Worm (Caenorhabditis elegans) whole organism, late embryonic: ENCODE results near the gene imp-3.

ENCODE experiments used
- C38D4.7 ChIP-seq: fragments of 200-800 bp; sonication (Bioruptor generic); optimal IDR thresholded peaks from 2 replicates; lab custom pipeline; 2018; ENCODE audit warnings: mild to moderate bottlenecking, missing genetic modification characterization, moderate library complexity, missing compliant biosample characterization
- F13H6.1 ChIP-seq: sonication (generic microtip); optimal IDR thresholded peaks from 2 replicates; lab custom pipeline; 2016; ENCODE audit warnings: missing genetic modification characterization, missing compliant biosample characterization
- K09A11.1 ChIP-seq: sonication (generic microtip); optimal IDR thresholded peaks from 2 replicates; lab custom pipeline; 2017; ENCODE audit warnings: antibody characterized with exemption, mild to moderate bottlenecking, missing genetic modification characterization, missing compliant biosample characterization; ENCODE audit not compliant: insufficient read depth
- ahr-1 ChIP-seq: sonication (generic microtip); optimal IDR thresholded peaks from 2 replicates; lab custom pipeline; 2016; ENCODE audit warnings: missing genetic modification characterization, missing compliant biosample characterization
- ama-1 ChIP-seq: fragments of 150-350 bp; optimal IDR thresholded peaks from 2 replicates; lab custom pipeline; 2014
- ceh-14 ChIP-seq: sonication (generic microtip); optimal IDR thresholded peaks from 2 replicates; lab custom pipeline; 2016; ENCODE audit warnings: missing genotype, missing genetic modification characterization, missing compliant biosample characterization
- ceh-18 ChIP-seq: sonication (generic microtip); optimal IDR thresholded peaks from 2 replicates; lab custom pipeline; 2016; ENCODE audit warnings: missing genetic modification characterization, missing compliant biosample characterization
- ceh-19 ChIP-seq: fragments of 200-800 bp; sonication (Bioruptor generic); optimal IDR thresholded peaks from 2 replicates; lab custom pipeline; 2018; ENCODE audit warnings: mild to moderate bottlenecking, missing genetic modification characterization, missing compliant biosample characterization
- ceh-22 ChIP-seq: sonication (generic microtip); optimal IDR thresholded peaks from 2 replicates; lab custom pipeline; 2017; ENCODE audit warnings: missing biosample characterization, missing genetic modification characterization
- ceh-30 ChIP-seq: fragments of 150-350 bp; optimal IDR thresholded peaks from 2 replicates; lab custom pipeline; 2014; ENCODE audit warnings: missing biosample characterization, missing genetic modification characterization
- ceh-31 ChIP-seq: sonication (generic microtip); optimal IDR thresholded peaks from 2 replicates; lab custom pipeline; 2016; ENCODE audit warnings: missing genetic modification characterization, missing compliant biosample characterization
- ceh-48 ChIP-seq: sonication (generic microtip); optimal IDR thresholded peaks from 2 replicates; lab custom pipeline; 2016; ENCODE audit warnings: missing genetic modification characterization, inconsistent platforms, missing compliant biosample characterization
- ceh-9 ChIP-seq: sonication (generic microtip); optimal IDR thresholded peaks from 2 replicates; lab custom pipeline; 2016; ENCODE audit warnings: mild to moderate bottlenecking, missing genetic modification characterization, inconsistent platforms, missing compliant biosample characterization
- che-1 ChIP-seq: sonication (generic microtip); optimal IDR thresholded peaks from 2 replicates; lab custom pipeline; 2016; ENCODE audit warnings: mild to moderate bottlenecking, missing genetic modification characterization, missing compliant biosample characterization
- dmd-4 ChIP-seq: sonication (generic microtip); optimal IDR thresholded peaks from 2 replicates; lab custom pipeline; 2016; ENCODE audit warnings: borderline replicate concordance, missing genetic modification characterization, missing compliant biosample characterization
- dve-1 ChIP-seq: sonication (generic microtip); optimal IDR thresholded peaks from 2 replicates; lab custom pipeline; 2017; ENCODE audit warnings: antibody characterized with exemption, mild to moderate bottlenecking, missing genetic modification characterization, missing compliant biosample characterization
- elt-2 ChIP-seq: sonication (generic microtip); optimal IDR thresholded peaks from 2 replicates; lab custom pipeline; 2016; ENCODE audit warnings: missing genetic modification reagents, missing genetic modification characterization, missing compliant biosample characterization
- ets-4 ChIP-seq: sonication (generic microtip); optimal IDR thresholded peaks from 2 replicates; lab custom pipeline; 2016; ENCODE audit warnings: missing genetic modification characterization, missing compliant biosample characterization
- eyg-1 ChIP-seq: sonication (generic microtip); optimal IDR thresholded peaks from 2 replicates; lab custom pipeline; 2016; ENCODE audit warnings: missing genotype, missing genetic modification characterization, missing compliant biosample characterization
- fax-1 ChIP-seq: sonication (generic microtip); optimal IDR thresholded peaks from 2 replicates; lab custom pipeline; 2016; ENCODE audit warnings: missing genotype, missing genetic modification characterization, missing compliant biosample characterization
- fkh-6 ChIP-seq: sonication (generic microtip); optimal IDR thresholded peaks from 2 replicates; lab custom pipeline; 2016; ENCODE audit warnings: missing genetic modification characterization, missing compliant biosample characterization
- hlh-13 ChIP-seq: fragments of 200-800 bp; sonication (Bioruptor generic); optimal IDR thresholded peaks from 2 replicates; lab custom pipeline; 2018; ENCODE audit warnings: mild to moderate bottlenecking, missing genetic modification characterization, missing compliant biosample characterization
- hlh-15 ChIP-seq: sonication (generic microtip); optimal IDR thresholded peaks from 2 replicates; lab custom pipeline; 2016; ENCODE audit warnings: missing genetic modification characterization, missing compliant biosample characterization
- hlh-30 ChIP-seq: sonication (generic microtip); optimal IDR thresholded peaks from 2 replicates; lab custom pipeline; 2017; ENCODE audit warnings: antibody characterized with exemption, missing genetic modification characterization, missing compliant biosample characterization; ENCODE audit not compliant: insufficient read depth
- hlh-6 ChIP-seq: sonication (generic microtip); optimal IDR thresholded peaks from 2 replicates; lab custom pipeline; 2016; ENCODE audit warnings: missing genotype, missing genetic modification characterization, missing compliant biosample characterization
- lim-6 ChIP-seq: sonication (generic microtip); optimal IDR thresholded peaks from 2 replicates; lab custom pipeline; 2016; ENCODE audit warnings: missing genetic modification characterization, missing compliant biosample characterization
- madf-2 ChIP-seq: sonication (generic microtip); optimal IDR thresholded peaks from 2 replicates; lab custom pipeline; 2017; ENCODE audit warnings: missing genetic modification characterization, missing compliant biosample characterization
- mec-3 ChIP-seq: sonication (generic microtip); optimal IDR thresholded peaks from 2 replicates; lab custom pipeline; 2016; ENCODE audit warnings: borderline replicate concordance, missing genetic modification characterization, missing compliant biosample characterization
- nfya-1 ChIP-seq: sonication (generic microtip); optimal IDR thresholded peaks from 2 replicates; lab custom pipeline; 2017; ENCODE audit warnings: missing genetic modification characterization, mild to moderate bottlenecking, missing compliant biosample characterization, antibody characterized with exemption, moderate library complexity
- nhr-11 ChIP-seq: fragments of 150-350 bp; optimal IDR thresholded peaks from 2 replicates; lab custom pipeline; 2014; ENCODE audit warnings: missing biosample characterization, missing genetic modification characterization
- nhr-232 ChIP-seq: sonication (generic microtip); optimal IDR thresholded peaks from 2 replicates; lab custom pipeline; 2016; ENCODE audit warnings: missing genetic modification characterization, missing compliant biosample characterization
- npax-4 ChIP-seq: sonication (generic microtip); optimal IDR thresholded peaks from 2 replicates; lab custom pipeline; 2016; ENCODE audit warnings: missing genetic modification characterization, missing compliant biosample characterization
- pax-1 ChIP-seq: fragments of 150-350 bp; optimal IDR thresholded peaks from 2 replicates; lab custom pipeline; 2014; ENCODE audit warnings: missing biosample characterization, missing genetic modification characterization
- pha-4 ChIP-seq: fragments of 150-350 bp; optimal IDR thresholded peaks from 2 replicates; lab custom pipeline; 2018; ENCODE audit warnings: missing biosample characterization, missing genetic modification reagents, missing genetic modification characterization
- pqm-1 ChIP-seq: sonication (generic microtip); optimal IDR thresholded peaks from 2 replicates; lab custom pipeline; 2016; ENCODE audit warnings: missing genetic modification characterization, missing compliant biosample characterization
- rnt-1 ChIP-seq: sonication (generic microtip); optimal IDR thresholded peaks from 2 replicates; lab custom pipeline; 2016; ENCODE audit warnings: missing genetic modification characterization, missing compliant biosample characterization
- sox-2 ChIP-seq: fragments of 200-800 bp; sonication (Bioruptor generic); IDR thresholded peaks from 2 replicates; pipeline ENCODE4 v1.3.6; 2022; ENCODE audit warnings: missing genetic modification reagents, missing genetic modification characterization, missing compliant biosample characterization
- sox-4 ChIP-seq: sonication (generic microtip); optimal IDR thresholded peaks from 2 replicates; lab custom pipeline; 2017; ENCODE audit warnings: mild to moderate bottlenecking, missing genetic modification characterization, inconsistent platforms, missing compliant biosample characterization
- syd-9 ChIP-seq: sonication (generic microtip); optimal IDR thresholded peaks from 2 replicates; lab custom pipeline; 2016; ENCODE audit warnings: mild to moderate bottlenecking, missing genetic modification characterization, moderate library complexity, missing compliant biosample characterization
- tbx-2 ChIP-seq: sonication (generic microtip); optimal IDR thresholded peaks from 2 replicates; lab custom pipeline; 2016; ENCODE audit warnings: missing genetic modification characterization, missing compliant biosample characterization
- tbx-7 ChIP-seq: sonication (generic microtip); optimal IDR thresholded peaks from 2 replicates; lab custom pipeline; 2016; ENCODE audit warnings: missing genotype, missing genetic modification characterization, missing compliant biosample characterization
- unc-3 ChIP-seq, 2 experiments: fragments of 200-800 bp in 1 of 2; sonication (Bioruptor generic) in 1 of 2; sonication (generic microtip) in 1 of 2; conservative IDR thresholded peaks in 1 of 2; optimal IDR thresholded peaks in 1 of 2; 2 replicates each; pipeline versions ENCODE4 v1.3.6 to Lab custom; 2016 to 2022; ENCODE audit warnings: missing compliant biosample characterization in 2 of 2, missing genetic modification characterization in 2 of 2, missing genetic modification reagents in 1 of 2
- unc-42 ChIP-seq: sonication (generic microtip); optimal IDR thresholded peaks from 2 replicates; lab custom pipeline; 2016; ENCODE audit warnings: missing genotype, missing genetic modification characterization, missing compliant biosample characterization
- unc-55 ChIP-seq: sonication (generic microtip); optimal IDR thresholded peaks from 2 replicates; lab custom pipeline; 2017; ENCODE audit warnings: missing biosample characterization, missing genetic modification reagents, missing genetic modification characterization
- unc-86 ChIP-seq: sonication (generic microtip); optimal IDR thresholded peaks from 2 replicates; lab custom pipeline; 2016; ENCODE audit warnings: missing genetic modification characterization, missing compliant biosample characterization
- zip-5 ChIP-seq: sonication (generic microtip); optimal IDR thresholded peaks from 2 replicates; lab custom pipeline; 2016; ENCODE audit warnings: missing genetic modification characterization, missing compliant biosample characterization
- ztf-16 ChIP-seq: sonication (generic microtip); optimal IDR thresholded peaks from 2 replicates; lab custom pipeline; 2017; ENCODE audit warnings: missing genetic modification characterization, missing compliant biosample characterization

Gene imp-3

DNA sequence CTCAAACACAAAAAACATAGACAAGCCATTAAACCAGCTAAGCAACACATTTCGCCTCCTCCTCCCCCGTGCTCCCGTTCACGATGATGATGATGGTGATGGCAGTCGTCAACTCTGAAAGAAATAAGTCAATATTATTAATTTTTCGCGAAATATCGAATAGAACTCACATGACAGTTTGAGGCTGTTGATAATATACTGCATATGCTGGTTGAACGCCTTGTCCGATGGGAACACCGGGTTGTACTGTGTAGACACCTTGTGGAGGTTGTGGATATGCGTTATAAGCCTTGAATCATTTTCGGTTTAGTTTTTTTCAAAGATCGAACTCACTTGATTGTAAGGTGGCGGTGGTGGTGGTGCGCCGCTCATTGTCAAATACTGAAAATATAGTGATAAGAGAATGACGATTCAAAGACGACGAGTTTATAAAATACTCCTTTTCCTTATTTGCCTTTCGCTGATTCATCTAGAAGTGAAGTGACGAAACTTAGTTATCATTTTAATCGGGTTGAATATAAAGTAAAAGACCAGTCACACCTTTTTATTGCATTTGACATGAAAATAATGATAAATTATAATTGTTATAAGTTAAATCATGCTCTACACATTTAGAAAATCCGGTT, 2.5 kb upstream of the imp-3 start, which contains the start of gene C33H5.13:
TSS of gene C33H5.13 (minus strand) at position 443 of the 626 bp plus-strand sequence.
- TF ChIP-seq syd-9 (tag; lab: Kevin White, UChicago) (no peak), rnt-1 (no peak), pha-4 (tag; lab: Kevin White, UChicago) (no peak), ztf-16 (tag; lab: Kevin White, UChicago) (no peak), elt-2 (tag; lab: Kevin White, UChicago) (no peak), ets-4 (no peak), unc-86 (tag; lab: Kevin White, UChicago) (no peak), fax-1 (no peak), hlh-6 (tag; lab: Kevin White, UChicago) (no peak), pqm-1 (tag; lab: Kevin White, UChicago) (no peak), zip-5 (tag; lab: Kevin White, UChicago) (no peak), pax-1 (no peak), sox-2 (GFP tag; lab: Robert Waterston, UW) (no peak), sox-4 (no peak), tbx-7 (tag; lab: Kevin White, UChicago) (no peak), ceh-9 (tag; lab: Kevin White, UChicago) (no peak), K09A11.1 (tag; lab: Kevin White, UChicago) (no peak), ama-1 (lab: Kevin White, UChicago) (no peak), nfya-1 (tag; lab: Kevin White, UChicago) (no peak)

DNA sequence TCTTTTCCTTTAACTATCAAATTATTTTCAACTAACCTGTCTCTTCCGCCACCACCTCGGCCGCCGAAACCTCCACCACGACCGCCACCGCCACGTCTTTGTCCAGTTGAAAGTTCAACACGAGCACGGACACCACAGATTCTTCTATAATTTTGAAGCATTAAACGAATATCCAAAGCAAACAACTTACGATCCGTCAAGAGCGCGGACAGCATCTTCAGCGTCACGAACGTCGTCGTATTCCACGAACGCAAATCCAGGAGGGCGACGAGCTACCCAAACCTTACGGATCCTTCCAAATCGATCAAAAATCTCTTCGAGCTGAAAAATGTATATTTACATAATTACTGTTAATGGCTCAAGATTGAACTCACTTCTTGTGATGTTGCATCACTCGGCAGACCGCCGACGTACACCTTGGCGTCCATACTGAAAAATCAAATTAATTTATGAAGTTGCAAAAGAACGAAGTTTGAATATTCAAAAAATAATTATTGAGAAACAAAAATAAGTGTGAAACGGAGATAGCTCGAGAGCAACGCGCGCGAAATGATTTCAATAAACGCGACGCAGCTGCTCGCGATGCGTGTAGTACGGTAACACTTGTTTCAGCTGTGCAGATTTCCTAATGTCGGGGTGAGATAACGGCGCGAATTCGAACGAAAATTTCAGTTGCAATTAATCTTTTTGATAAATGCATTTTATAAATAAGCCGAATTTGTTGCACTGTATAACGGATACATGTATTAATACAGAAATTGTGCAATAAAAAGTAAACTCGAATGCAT, 1.6 kb upstream of the imp-3 start, which contains the start of gene rsp-6:
TSS of gene rsp-6 (minus strand) at position 429 of the 788 bp plus-strand sequence.
- TF ChIP-seq hlh-30 (tag; lab: Kevin White, UChicago) = peak; percentile 25
- no peak for TF ChIP-seq npax-4 (tag; lab: Kevin White, UChicago)
- no peak for TF ChIP-seq pha-4 (tag; lab: Kevin White, UChicago)
- TF ChIP-seq ceh-18 (tag; lab: Kevin White, UChicago) = peak; percentile 71
- TF ChIP-seq ahr-1 (tag; lab: Kevin White, UChicago) = no peak
- no peak for TF ChIP-seq nhr-11 (tag; lab: Kevin White, UChicago)
- TF ChIP-seq unc-42 (tag; lab: Kevin White, UChicago) = peak; percentile 88
- no peak for TF ChIP-seq sox-4
- TF ChIP-seq lim-6 (tag; lab: Kevin White, UChicago) = no peak
- TF ChIP-seq F13H6.1 = no peak
- TF ChIP-seq ceh-31 (tag; lab: Kevin White, UChicago) = peak; percentile 82
- peak; percentile 79 for TF ChIP-seq tbx-2 (tag; lab: Kevin White, UChicago)
- TF ChIP-seq C38D4.7 (GFP tag; lab: Kevin White, UChicago) = no peak
- TF ChIP-seq madf-2 = no peak
- TF ChIP-seq pax-1 = no peak
- no peak for TF ChIP-seq zip-5 (tag; lab: Kevin White, UChicago)
- TF ChIP-seq ceh-19 (GFP tag; lab: Kevin White, UChicago) = no peak
- TF ChIP-seq fkh-6 (tag; lab: Kevin White, UChicago) = no peak
- TF ChIP-seq K09A11.1 (tag; lab: Kevin White, UChicago) = no peak
- TF ChIP-seq ceh-48 (tag; lab: Kevin White, UChicago) = peak; percentile 9
- peak; percentile 83 for TF ChIP-seq unc-55 (GFP tag; lab: Kevin White, UChicago)
- no peak for TF ChIP-seq che-1 (tag; lab: Kevin White, UChicago)
- peak; percentile 75 for TF ChIP-seq dve-1
- no peak for TF ChIP-seq mec-3
- TF ChIP-seq hlh-13 (GFP tag; lab: Kevin White, UChicago) = no peak
- no peak for TF ChIP-seq hlh-15
- TF ChIP-seq nhr-232 (tag; lab: Kevin White, UChicago) = no peak
- TF ChIP-seq ets-4 = no peak
- TF ChIP-seq ceh-22 (tag; lab: Kevin White, UChicago) = no peak
- TF ChIP-seq unc-3 (GFP tag; conservative IDR thresholded peaks at IDR 0.05; lab: Robert Waterston, UW) = no peak; the same call in 1 of the 2 replicates
- no peak for TF ChIP-seq unc-3 (tag; optimal IDR thresholded peaks at IDR 0.05; lab: Kevin White, UChicago)
- no peak for TF ChIP-seq pqm-1 (tag; lab: Kevin White, UChicago)
- no peak for TF ChIP-seq syd-9 (tag; lab: Kevin White, UChicago)
- no peak for TF ChIP-seq dmd-4
- peak; percentile 73 for TF ChIP-seq elt-2 (tag; lab: Kevin White, UChicago)
- TF ChIP-seq ceh-14 = peak; percentile 52
- peak; percentile 60 for TF ChIP-seq unc-86 (tag; lab: Kevin White, UChicago)
- TF ChIP-seq eyg-1 (tag; lab: Kevin White, UChicago) = no peak
- no peak for TF ChIP-seq ceh-30
